Fruit fly (Drosophila melanogaster) whole organism, pupa: Measurements from ENCODE around the gene Ugt35A1.

Experiments
- CG10348 ChIP-seq: fragments of 200-800 bp; sonication (Bioruptor generic); IDR thresholded peaks from 2 replicates; pipeline ENCODE4 v1.3.6; 2022; ENCODE audit warnings: missing biosample characterization, missing genetic modification characterization
- CG12605 ChIP-seq: fragments of 200-800 bp; sonication (Bioruptor generic); IDR thresholded peaks from 2 replicates; pipeline ENCODE4 v1.3.6; 2022; ENCODE audit warnings: missing biosample characterization, missing genetic modification characterization
- CG13204 ChIP-seq: fragments of 200-800 bp; sonication (Bioruptor generic); optimal IDR thresholded peaks from 2 replicates; lab custom pipeline; 2018; ENCODE audit warnings: missing biosample characterization, mild to moderate bottlenecking, missing genetic modification characterization, moderate library complexity
- CG14655 ChIP-seq: fragments of 200-800 bp; sonication (Bioruptor generic); optimal IDR thresholded peaks from 3 replicates; lab custom pipeline; 2017; ENCODE audit warnings: mild to moderate bottlenecking, missing biosample characterization, missing genetic modification reagents, missing genetic modification characterization
- CG15710 ChIP-seq: fragments of 200-800 bp; sonication (Bioruptor generic); optimal IDR thresholded peaks from 2 replicates; lab custom pipeline; 2018; ENCODE audit warnings: missing biosample characterization, mild to moderate bottlenecking, missing genetic modification characterization, moderate library complexity
- CG17806 ChIP-seq: fragments of 200-800 bp; sonication (Bioruptor generic); optimal IDR thresholded peaks from 2 replicates; lab custom pipeline; 2018; ENCODE audit warnings: missing biosample characterization, mild to moderate bottlenecking, missing genetic modification characterization, moderate library complexity
- CG32121 ChIP-seq: fragments of 200-800 bp; sonication (Bioruptor generic); IDR thresholded peaks from 2 replicates; pipeline ENCODE4 v1.3.6; 2022; ENCODE audit warnings: missing biosample characterization, missing genetic modification characterization
- CG34367 ChIP-seq: fragments of 200-800 bp; sonication (Bioruptor generic); optimal IDR thresholded peaks from 2 replicates; lab custom pipeline; 2018; ENCODE audit warnings: missing biosample characterization, mild to moderate bottlenecking, missing genetic modification characterization
- CG4496 ChIP-seq: fragments of 200-800 bp; sonication (Bioruptor generic); IDR thresholded peaks from 3 replicates; pipeline ENCODE4 v1.3.6; 2022; ENCODE audit warnings: missing biosample characterization, missing genetic modification characterization
- CG8159 ChIP-seq: fragments of 200-800 bp; sonication (Bioruptor generic); optimal IDR thresholded peaks from 3 replicates; lab custom pipeline; 2018; ENCODE audit warnings: missing biosample characterization, mild to moderate bottlenecking, missing genetic modification characterization, moderate library complexity
- CG8301 ChIP-seq: fragments of 200-800 bp; sonication (Bioruptor generic); optimal IDR thresholded peaks from 2 replicates; lab custom pipeline; 2018; ENCODE audit warnings: missing biosample characterization, mild to moderate bottlenecking, missing genetic modification characterization
- CG9948 ChIP-seq: fragments of 200-800 bp; sonication (Bioruptor generic); optimal IDR thresholded peaks from 2 replicates; lab custom pipeline; 2018; ENCODE audit warnings: missing biosample characterization, mild to moderate bottlenecking, missing genetic modification characterization, moderate library complexity
- D1 ChIP-seq: fragments of 200-800 bp; sonication (Bioruptor generic); optimal IDR thresholded peaks from 2 replicates; lab custom pipeline; 2018; ENCODE audit warnings: missing biosample characterization, mild to moderate bottlenecking, missing genetic modification characterization, moderate library complexity
- EcR ChIP-seq: fragments of 200-800 bp; sonication (Bioruptor generic); optimal IDR thresholded peaks from 3 replicates; lab custom pipeline; 2019; ENCODE audit warnings: missing biosample characterization, missing genetic modification characterization, mild to moderate bottlenecking, moderate library complexity, missing genetic modification reagents
- Ets98B ChIP-seq: fragments of 200-800 bp; sonication (Bioruptor generic); IDR thresholded peaks from 2 replicates; pipeline ENCODE4 v1.3.6; 2022; ENCODE audit warnings: missing biosample characterization, missing genetic modification characterization
- Pif1A ChIP-seq: fragments of 200-800 bp; sonication (Bioruptor generic); optimal IDR thresholded peaks from 3 replicates; lab custom pipeline; 2016; ENCODE audit warnings: missing biosample characterization, missing genetic modification characterization
- Pif1B ChIP-seq: fragments of 200-800 bp; sonication (Bioruptor generic); optimal IDR thresholded peaks from 3 replicates; lab custom pipeline; 2016; ENCODE audit warnings: missing biosample characterization, missing genetic modification characterization
- Snoo ChIP-seq: fragments of 200-800 bp; sonication (Bioruptor generic); optimal IDR thresholded peaks from 3 replicates; lab custom pipeline; 2017; ENCODE audit warnings: missing biosample characterization, mild to moderate bottlenecking, missing genetic modification characterization, inconsistent platforms
- fd96Ca ChIP-seq: fragments of 200-800 bp; sonication (Bioruptor generic); IDR thresholded peaks from 3 replicates; pipeline ENCODE4 v1.3.6; 2022; ENCODE audit warnings: missing biosample characterization, missing genetic modification characterization
- gl ChIP-seq: fragments of 200-800 bp; sonication (Bioruptor generic); optimal IDR thresholded peaks from 2 replicates; lab custom pipeline; 2018; ENCODE audit warnings: missing biosample characterization, mild to moderate bottlenecking, missing genetic modification characterization
- rn ChIP-seq: fragments of 200-800 bp; sonication (Bioruptor generic); IDR thresholded peaks from 2 replicates; pipeline ENCODE4 v1.3.6; 2022; ENCODE audit warnings: missing biosample characterization, missing genetic modification characterization

Gene Ugt35A1

DNA sequence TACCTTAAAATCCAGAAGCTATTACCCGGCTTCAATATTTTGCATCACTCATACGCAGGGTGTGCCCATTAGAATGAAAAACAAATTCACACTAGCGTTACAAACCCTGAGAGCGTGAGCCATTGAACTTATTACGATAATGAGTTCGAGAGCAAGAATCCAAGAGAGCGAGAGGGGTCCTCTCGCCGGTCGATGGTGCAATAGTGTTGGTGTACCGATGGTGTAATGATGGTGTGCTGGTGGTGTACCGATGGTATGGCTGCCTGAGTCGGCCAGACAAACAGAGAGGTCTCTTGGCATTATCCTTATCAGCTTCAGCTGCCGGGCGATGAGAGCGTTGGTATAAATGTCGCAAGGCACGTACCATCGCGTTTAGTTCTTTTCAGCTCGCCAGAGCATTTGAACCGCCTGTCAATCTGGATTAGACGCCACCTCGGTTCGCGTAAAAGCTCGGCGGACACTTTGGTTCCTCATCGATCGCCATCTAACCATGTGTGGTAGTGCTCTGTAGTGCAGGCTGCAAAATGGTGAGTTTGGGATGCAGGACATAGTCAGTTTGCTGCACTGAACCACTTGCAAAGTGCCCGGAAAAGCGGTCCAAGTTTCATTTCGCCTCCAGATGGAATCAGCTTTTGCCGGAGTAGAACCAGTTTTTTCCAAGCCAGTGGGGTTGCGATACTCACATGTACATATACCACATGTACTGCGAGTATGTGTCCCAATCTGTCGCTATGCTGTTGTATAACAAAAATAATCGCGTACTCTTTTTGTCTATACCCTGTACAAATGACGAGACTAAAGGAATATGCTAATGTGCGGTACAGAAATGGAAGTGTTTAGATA is 27.8 kb upstream of the Ugt35A1 start:
- TF ChIP-seq Snoo (tag; lab: Kevin White, UChicago) (no peak), CG32121 (no peak), EcR (GFP tag; lab: Kevin White, UChicago) (peak; percentile 94)

DNA sequence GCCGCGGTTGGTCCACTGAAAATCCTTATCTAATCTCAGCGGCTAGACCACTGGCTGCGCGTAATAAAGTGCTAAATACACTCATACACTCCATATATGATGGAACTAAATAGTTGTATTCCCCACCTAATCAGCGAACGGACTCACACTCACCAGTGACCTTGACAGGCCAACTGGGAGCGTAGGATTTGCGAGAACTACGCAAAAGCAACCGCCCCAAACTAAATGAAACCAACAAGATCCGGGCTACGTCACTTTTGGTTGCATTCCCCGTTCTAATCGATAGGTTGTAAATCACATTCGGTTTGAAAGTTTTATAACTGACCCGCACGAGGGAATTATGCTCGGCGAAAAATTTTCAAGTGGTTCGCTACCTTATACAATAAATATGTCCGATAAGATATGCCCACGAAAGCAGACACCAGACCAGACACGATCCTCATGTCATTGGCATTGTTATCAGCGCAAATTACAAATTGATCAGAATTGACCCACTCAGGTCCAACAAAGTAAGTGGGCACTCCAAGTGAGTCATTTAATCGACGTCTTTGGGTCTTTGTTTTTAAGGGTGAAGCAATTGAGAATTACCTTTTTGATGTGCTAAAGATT is 26.9 kb upstream of the Ugt35A1 start:
- TF ChIP-seq gl (tag; lab: Kevin White, UChicago) = no peak
- no peak for TF ChIP-seq fd96Ca (GFP tag; lab: Robert Waterston, UW)
- no peak for TF ChIP-seq Pif1B (GFP tag; lab: Kevin White, UChicago)
- TF ChIP-seq Snoo (tag; lab: Kevin White, UChicago) = peak; percentile 29
- TF ChIP-seq CG15710 = no peak

DNA sequence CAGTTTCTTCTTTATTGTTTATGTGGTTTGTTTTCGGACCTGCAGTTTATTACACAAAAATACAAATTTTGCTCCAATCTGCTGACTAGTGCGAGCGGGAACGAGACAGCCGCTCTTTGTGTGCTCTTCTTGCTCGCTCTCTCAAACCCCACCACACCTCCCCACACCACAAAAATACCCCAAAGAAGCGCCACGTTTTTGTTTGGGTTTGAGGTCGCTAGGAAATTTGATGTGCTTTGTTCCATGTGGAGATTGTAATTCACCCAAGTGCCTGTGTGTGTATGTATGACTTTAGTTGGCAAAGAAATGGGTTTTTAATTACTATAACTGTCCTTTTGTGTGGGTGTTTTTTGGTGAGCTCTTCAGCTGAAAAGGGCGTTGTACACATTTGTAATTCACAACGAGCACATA is 25.6 kb upstream of the Ugt35A1 start:
- TF ChIP-seq CG8301 (tag; lab: Kevin White, UChicago) = no peak
- 0 out of 3 replicates have a peak, but pooled peaks have one; percentile 11 for TF ChIP-seq CG4496 (GFP tag; lab: Robert Waterston, UW)
- TF ChIP-seq fd96Ca (GFP tag; lab: Robert Waterston, UW) = peak; percentile 47; the same call in 1 of the 3 replicates
- TF ChIP-seq CG32121 = 0 out of 2 replicates have a peak, but pooled peaks have one; percentile 14
- TF ChIP-seq gl (tag; lab: Kevin White, UChicago) = no peak
- no peak for TF ChIP-seq rn (GFP tag; lab: Robert Waterston, UW)
- 0 out of 2 replicates have a peak, but pooled peaks have one; percentile 35 for TF ChIP-seq CG12605
- no peak for TF ChIP-seq Ets98B (GFP tag; lab: Robert Waterston, UW)

DNA sequence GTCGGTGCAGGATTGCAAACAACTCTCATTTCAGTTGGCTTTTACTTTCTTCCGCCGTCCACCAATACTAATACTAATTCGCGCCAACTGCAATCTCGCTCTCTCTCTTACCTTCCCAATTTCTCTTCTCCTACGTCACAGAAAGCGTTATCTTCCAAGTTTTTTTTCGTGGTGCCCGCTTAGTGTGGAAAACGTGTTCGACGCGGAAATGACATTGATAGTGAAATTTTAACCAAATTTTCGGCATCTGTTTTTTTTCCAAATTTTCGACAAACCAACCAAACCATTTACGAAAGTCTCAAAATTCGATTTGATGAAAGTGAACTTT is 24.9 kb upstream of the Ugt35A1 start, which contains the start of gene cu:
cu (plus strand) TSS at position 204 of the 328 bp plus-strand sequence.
- TF ChIP-seq fd96Ca (GFP tag; lab: Robert Waterston, UW) (peak; percentile 93), CG4496 (GFP tag; lab: Robert Waterston, UW) (no peak)

DNA sequence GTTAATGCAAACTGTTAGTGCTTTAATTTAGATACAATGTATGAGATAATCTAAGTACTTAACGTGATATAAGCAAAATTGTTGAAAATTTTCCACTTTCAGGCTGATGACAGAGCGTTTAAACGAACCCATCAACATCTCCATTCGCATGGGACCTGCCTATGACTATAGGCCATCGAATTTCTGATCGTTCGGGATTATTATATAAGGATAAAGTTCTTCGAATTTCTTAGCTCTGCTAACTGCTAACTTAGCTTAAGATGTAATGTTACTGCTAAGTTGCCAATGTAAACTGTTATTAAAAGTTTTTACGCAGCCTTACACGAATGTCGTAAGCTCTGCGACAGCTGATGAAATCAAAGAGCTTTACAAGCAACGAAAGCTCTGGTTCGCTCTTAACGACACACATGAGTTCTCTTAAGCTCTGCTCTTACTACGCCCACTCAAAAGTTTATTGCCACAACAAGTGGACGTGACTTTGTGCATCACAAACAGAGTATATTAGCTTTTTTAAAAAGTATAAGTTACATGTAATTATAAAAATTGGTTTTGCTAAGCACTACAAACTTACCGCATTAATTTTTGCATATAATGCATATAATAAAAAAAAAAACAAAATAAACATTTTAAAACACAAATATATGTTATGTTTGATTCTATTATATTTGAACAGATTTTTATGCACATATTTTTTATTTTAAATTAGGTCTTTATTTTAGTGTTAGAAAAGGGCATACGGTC is 24.4 kb upstream of the Ugt35A1 start:
- TF ChIP-seq CG14655 (peak; percentile 100), CG8301 (tag; lab: Kevin White, UChicago) (peak; percentile 99), CG12605 (peak; percentile 94), D1 (tag; lab: Kevin White, UChicago) (peak; percentile 99), fd96Ca (GFP tag; lab: Robert Waterston, UW) (no peak), CG17806 (peak; percentile 98), CG10348 (GFP tag; lab: Robert Waterston, UW) (peak; percentile 97), Pif1B (GFP tag; lab: Kevin White, UChicago) (peak; percentile 93), CG34367 (tag; lab: Kevin White, UChicago) (peak; percentile 96), CG15710 (peak; percentile 99), CG4496 (GFP tag; lab: Robert Waterston, UW) (peak; percentile 97), CG32121 (peak; percentile 99), CG8159 (tag; lab: Kevin White, UChicago) (peak; percentile 99), CG13204 (GFP tag; lab: Kevin White, UChicago) (peak; percentile 86), gl (tag; lab: Kevin White, UChicago) (peak; percentile 89), Snoo (tag; lab: Kevin White, UChicago) (peak; percentile 99), rn (GFP tag; lab: Robert Waterston, UW) (peak; percentile 97), EcR (GFP tag; lab: Kevin White, UChicago) (peak; percentile 97), CG9948 (tag; lab: Kevin White, UChicago) (peak; percentile 100), Ets98B (GFP tag; lab: Robert Waterston, UW) (peak; percentile 95), Pif1A (GFP tag; lab: Kevin White, UChicago) (peak; percentile 44)

DNA sequence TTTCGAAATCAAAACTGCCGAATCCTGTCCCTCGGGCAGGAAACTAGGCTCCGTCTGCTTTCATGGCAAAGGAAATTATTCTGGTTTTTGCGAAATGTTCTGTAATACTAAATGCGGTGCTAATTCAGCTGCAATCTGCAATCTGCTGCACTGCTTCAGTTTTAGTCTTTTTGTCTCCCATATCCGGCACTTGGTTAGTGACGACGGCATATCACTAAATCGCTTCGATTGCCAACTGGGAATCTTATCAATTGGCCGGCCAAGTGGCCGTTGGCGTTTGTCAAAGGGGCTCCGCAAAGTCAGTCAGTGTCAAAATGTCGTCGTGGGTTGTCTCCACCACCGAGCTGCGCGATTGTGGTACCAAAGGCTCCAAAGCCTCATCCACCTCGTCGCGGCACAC is 23.3 kb upstream of the Ugt35A1 start, which contains the start of gene CG18577:
CG18577 (plus strand) TSS at position 301 of the 400 bp plus-strand sequence.
- TF ChIP-seq CG32121 = no peak
